Worm (Caenorhabditis elegans): ENCODE measurements around the gene Y105C5B.19.

DNA sequence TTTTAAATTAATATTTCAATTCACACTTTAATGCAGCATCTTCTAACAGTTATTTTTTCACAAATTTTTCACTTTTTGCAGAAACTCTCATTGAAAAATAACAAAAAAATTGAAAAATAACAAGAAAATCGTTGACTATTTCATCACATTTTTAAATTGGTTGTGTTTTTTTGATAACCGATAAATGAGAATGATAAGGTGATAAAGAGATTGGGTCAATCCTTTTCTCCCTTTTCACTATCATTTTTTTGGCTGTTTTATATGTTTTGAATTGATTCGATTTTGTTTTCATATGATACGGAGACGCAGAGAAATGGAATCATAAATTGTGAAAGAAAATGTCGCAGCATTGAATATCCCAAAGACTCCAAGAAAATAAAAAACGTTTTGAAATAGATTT, 32.0 kb upstream of the Y105C5B.19 start:
- TF ChIP-seq nhr-237 (tag; optimal IDR thresholded peaks at IDR 0.05) (no peak), nhr-76 (tag; optimal IDR thresholded peaks at IDR 0.05) (no peak), elt-3 (tag; optimal IDR thresholded peaks at IDR 0.05) (peak in 1 of 3 experiments; percentile 70), ceh-28 (tag; optimal IDR thresholded peaks at IDR 0.05) (no peak), pqm-1 (tag; optimal IDR thresholded peaks at IDR 0.05) (no peak), fkh-10 (GFP tag; optimal IDR thresholded peaks at IDR 0.05) (no peak), nhr-77 (tag; optimal IDR thresholded peaks at IDR 0.05) (no peak), fos-1 (tag; optimal IDR thresholded peaks at IDR 0.05) (no peak), nhr-12 (tag; optimal IDR thresholded peaks at IDR 0.05) (no peak), lin-39 (tag; optimal IDR thresholded peaks at IDR 0.05) (no peak), egl-27 (tag; optimal IDR thresholded peaks at IDR 0.05) (no peak), pha-4 (tag; optimal IDR thresholded peaks at IDR 0.05) (no peak)
